Worm (Caenorhabditis elegans) whole organism, L3 larva: ENCODE data around the gene pdi-2.

Experiments used
- ZK546.5 ChIP-seq: sonication (generic microtip); optimal IDR thresholded peaks from 2 replicates; lab custom pipeline; 2017; ENCODE audit warnings: missing biosample characterization, missing genetic modification characterization
- ceh-28 ChIP-seq: fragments of 150-350 bp; optimal IDR thresholded peaks from 2 replicates; lab custom pipeline; 2014; ENCODE audit warnings: missing biosample characterization, missing genetic modification reagents, missing genetic modification characterization
- fos-1 ChIP-seq: fragments of 150-350 bp; optimal IDR thresholded peaks from 2 replicates; lab custom pipeline; 2014; ENCODE audit warnings: missing biosample characterization, missing genetic modification characterization
- lin-39 ChIP-seq: fragments of 150-350 bp; optimal IDR thresholded peaks from 2 replicates; lab custom pipeline; 2018; ENCODE audit warnings: missing biosample characterization, missing genetic modification reagents, missing genetic modification characterization
- nhr-12 ChIP-seq: fragments of 150-350 bp; optimal IDR thresholded peaks from 2 replicates; lab custom pipeline; 2014; ENCODE audit warnings: missing biosample characterization, missing genetic modification characterization
- nhr-23 ChIP-seq: fragments of 150-350 bp; optimal IDR thresholded peaks from 2 replicates; lab custom pipeline; 2014; ENCODE audit warnings: missing biosample characterization, missing genetic modification reagents, missing genetic modification characterization
- nhr-25 ChIP-seq: sonication (generic microtip); optimal IDR thresholded peaks from 2 replicates; lab custom pipeline; 2017; ENCODE audit warnings: missing biosample characterization, missing genetic modification characterization
- nhr-67 ChIP-seq: fragments of 150-350 bp; optimal IDR thresholded peaks from 2 replicates; lab custom pipeline; 2014; ENCODE audit warnings: missing biosample characterization, missing genetic modification characterization
- nhr-76 ChIP-seq: fragments of 150-350 bp; sonication (generic microtip); optimal IDR thresholded peaks from 5 replicates; lab custom pipeline; 2014; ENCODE audit warnings: missing biosample characterization, missing genetic modification characterization
- pha-4 ChIP-seq: fragments of 150-350 bp; optimal IDR thresholded peaks from 2 replicates; lab custom pipeline; 2014; ENCODE audit warnings: missing biosample characterization, missing genetic modification reagents, missing genetic modification characterization
- unc-39 ChIP-seq: sonication (generic microtip); optimal IDR thresholded peaks from 4 replicates; lab custom pipeline; 2017; ENCODE audit warnings: missing biosample characterization, missing genetic modification characterization
- ztf-11 ChIP-seq: fragments of 150-350 bp; optimal IDR thresholded peaks from 2 replicates; lab custom pipeline; 2014; ENCODE audit warnings: missing biosample characterization, missing genetic modification characterization

DNA sequence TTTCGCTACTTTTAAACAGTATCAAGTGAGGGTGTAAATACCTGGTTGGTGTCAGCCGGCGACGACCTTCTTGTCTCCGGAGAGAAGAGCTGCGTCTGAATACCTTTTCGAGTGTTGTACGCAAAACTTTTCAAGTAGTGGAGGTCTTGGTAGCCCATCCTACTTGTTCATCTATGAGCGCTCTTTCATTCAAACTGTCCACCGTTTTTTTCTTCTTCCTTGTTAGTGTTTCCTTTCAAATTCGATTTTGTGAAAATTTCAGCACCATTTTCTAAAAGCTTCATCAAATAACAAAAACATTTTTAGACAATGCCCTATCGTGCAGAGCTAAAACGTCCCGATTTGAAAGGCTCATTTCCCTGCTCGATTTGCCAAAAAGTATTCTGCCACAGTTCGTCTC, 30.4 kb downstream of the pdi-2 start, which contains the start of gene ham-2:
- TF ChIP-seq unc-39 (tag; lab: Kevin White, UChicago) (no peak), nhr-67 (no peak), nhr-25 (no peak), nhr-12 (no peak), ztf-11 (no peak), ZK546.5 (tag; lab: Kevin White, UChicago) (no peak), nhr-76 (tag; lab: Kevin White, UChicago) (no peak), nhr-23 (tag; lab: Kevin White, UChicago) (no peak), lin-39 (tag; lab: Kevin White, UChicago) (no peak), pha-4 (tag; lab: Kevin White, UChicago) (no peak), fos-1 (tag; lab: Kevin White, UChicago) (no peak), ceh-28 (tag; lab: Kevin White, UChicago) (no peak)
